Fruit fly (Drosophila melanogaster) whole organism, embryonic: ENCODE data around the gene LUBEL.

ENCODE experiments used
- Bdp1 ChIP-seq: fragments of 200-800 bp; sonication (Bioruptor generic); optimal IDR thresholded peaks from 3 replicates; lab custom pipeline; 2016; ENCODE audit warnings: missing biosample characterization, missing genetic modification characterization
- CG10267 ChIP-seq: fragments of 200-800 bp; sonication (Bioruptor generic); optimal IDR thresholded peaks from 2 replicates; lab custom pipeline; 2018; ENCODE audit warnings: missing biosample characterization, mild to moderate bottlenecking, missing genetic modification characterization, moderate library complexity
- CG10366 ChIP-seq: fragments of 200-800 bp; sonication (Bioruptor generic); IDR thresholded peaks from 2 replicates; pipeline ENCODE4 v1.3.6; 2022; ENCODE audit warnings: missing biosample characterization, missing genetic modification characterization
- CG11504 ChIP-seq: fragments of 200-800 bp; sonication (Bioruptor generic); optimal IDR thresholded peaks from 3 replicates; lab custom pipeline; 2019; ENCODE audit warnings: missing biosample characterization, mild to moderate bottlenecking, missing genetic modification characterization, moderate library complexity
- CG13123 ChIP-seq: fragments of 200-800 bp; sonication (Bioruptor generic); optimal IDR thresholded peaks from 2 replicates; lab custom pipeline; 2016; ENCODE audit warnings: missing biosample characterization, missing genetic modification characterization
- CG13775 ChIP-seq: fragments of 200-800 bp; sonication (Bioruptor generic); optimal IDR thresholded peaks from 3 replicates; lab custom pipeline; 2017; ENCODE audit warnings: missing biosample characterization, mild to moderate bottlenecking, missing genetic modification characterization
- CG14667 ChIP-seq: fragments of 200-800 bp; sonication (Bioruptor generic); IDR thresholded peaks from 2 replicates; pipeline ENCODE4 v1.3.6; 2022; ENCODE audit warnings: missing biosample characterization, missing genetic modification characterization
- CG15073 ChIP-seq: fragments of 200-800 bp; sonication (Bioruptor generic); optimal IDR thresholded peaks from 2 replicates; lab custom pipeline; 2016; ENCODE audit warnings: missing biosample characterization, missing genetic modification characterization
- CG1603 ChIP-seq: fragments of 200-800 bp; sonication (Bioruptor generic); optimal IDR thresholded peaks from 2 replicates; lab custom pipeline; 2019; ENCODE audit warnings: missing biosample characterization, mild to moderate bottlenecking, missing genetic modification characterization, moderate library complexity
- CG17328 ChIP-seq: fragments of 200-800 bp; sonication (Bioruptor generic); IDR thresholded peaks from 2 replicates; pipeline ENCODE4 v1.3.6; 2022; ENCODE audit warnings: missing biosample characterization, missing genetic modification characterization
- CG17568 ChIP-seq: fragments of 200-800 bp; sonication (Bioruptor generic); optimal IDR thresholded peaks from 2 replicates; lab custom pipeline; 2018; ENCODE audit warnings: missing biosample characterization, mild to moderate bottlenecking, missing genetic modification characterization, moderate library complexity
- CG17829 ChIP-seq: fragments of 200-800 bp; optimal IDR thresholded peaks from 2 replicates; lab custom pipeline; 2019; ENCODE audit warnings: missing biosample characterization, mild to moderate bottlenecking, missing genetic modification characterization, moderate library complexity
- CG2120 ChIP-seq: fragments of 200-800 bp; sonication (Bioruptor generic); optimal IDR thresholded peaks from 3 replicates; lab custom pipeline; 2016; ENCODE audit warnings: missing biosample characterization, missing genetic modification characterization
- CG33557 ChIP-seq: fragments of 200-800 bp; sonication (Bioruptor generic); optimal IDR thresholded peaks from 2 replicates; lab custom pipeline; 2019; ENCODE audit warnings: missing biosample characterization, mild to moderate bottlenecking, missing genetic modification characterization, moderate library complexity
- CG42726 ChIP-seq: fragments of 200-800 bp; sonication (Bioruptor generic); IDR thresholded peaks from 2 replicates; pipeline ENCODE4 v1.3.6; 2022; ENCODE audit warnings: missing biosample characterization, missing genetic modification characterization; ENCODE audit not compliant: partially characterized antibody
- CG4360 ChIP-seq: fragments of 200-800 bp; sonication (Bioruptor generic); IDR thresholded peaks from 2 replicates; pipeline ENCODE4 v1.3.6; 2022; ENCODE audit warnings: missing biosample characterization, missing genetic modification characterization
- CG4404 ChIP-seq: fragments of 200-800 bp; sonication (Bioruptor generic); IDR thresholded peaks from 2 replicates; pipeline ENCODE4 v1.3.6; 2022; ENCODE audit warnings: missing biosample characterization, missing genetic modification characterization
- CG6254 ChIP-seq: fragments of 200-800 bp; sonication (Bioruptor generic); optimal IDR thresholded peaks from 3 replicates; lab custom pipeline; 2017; ENCODE audit warnings: mild to moderate bottlenecking, missing biosample characterization, missing genetic modification reagents, missing genetic modification characterization
- CG8765 ChIP-seq: fragments of 200-800 bp; sonication (Bioruptor generic); IDR thresholded peaks from 2 replicates; pipeline ENCODE4 v1.3.6; 2022; ENCODE audit warnings: missing biosample characterization, missing genetic modification characterization
- Camta ChIP-seq: fragments of 200-800 bp; sonication (Bioruptor generic); optimal IDR thresholded peaks from 2 replicates; lab custom pipeline; 2016; ENCODE audit warnings: missing biosample characterization, missing genetic modification characterization
- Deaf1 ChIP-seq: fragments of 200-800 bp; optimal IDR thresholded peaks from 3 replicates; lab custom pipeline; 2019; ENCODE audit warnings: missing biosample characterization, mild to moderate bottlenecking, missing genetic modification characterization, moderate library complexity
- Elba2 ChIP-seq: fragments of 200-800 bp; sonication (Bioruptor generic); optimal IDR thresholded peaks from 3 replicates; lab custom pipeline; 2016; ENCODE audit warnings: missing biosample characterization, missing genetic modification characterization
- HLH3B ChIP-seq: fragments of 200-800 bp; sonication (Bioruptor generic); IDR thresholded peaks from 2 replicates; pipeline ENCODE4 v1.3.6; 2022; ENCODE audit warnings: missing biosample characterization, missing genetic modification characterization
- Hmr ChIP-seq: fragments of 200-800 bp; sonication (Bioruptor generic); optimal IDR thresholded peaks from 3 replicates; lab custom pipeline; 2017; ENCODE audit warnings: mild to moderate bottlenecking, missing biosample characterization, missing genetic modification reagents, missing genetic modification characterization
- Lhr ChIP-seq: fragments of 200-800 bp; sonication (Bioruptor generic); optimal IDR thresholded peaks from 3 replicates; lab custom pipeline; 2017; ENCODE audit warnings: mild to moderate bottlenecking, missing biosample characterization, missing genetic modification reagents, missing genetic modification characterization
- Mad ChIP-seq: fragments of 200-800 bp; sonication (Bioruptor generic); optimal IDR thresholded peaks from 2 replicates; lab custom pipeline; 2016; ENCODE audit warnings: missing biosample characterization, missing genetic modification characterization
- NFAT ChIP-seq: fragments of 200-800 bp; sonication (Bioruptor generic); IDR thresholded peaks from 2 replicates; pipeline ENCODE4 v1.3.6; 2022; ENCODE audit warnings: missing biosample characterization, missing genetic modification characterization
- Poxn ChIP-seq: fragments of 200-800 bp; sonication (Bioruptor generic); IDR thresholded peaks from 2 replicates; pipeline ENCODE4 v1.3.6; 2022; ENCODE audit warnings: missing biosample characterization, missing genetic modification characterization
- Spps ChIP-seq: fragments of 200-800 bp; sonication (Bioruptor generic); optimal IDR thresholded peaks from 2 replicates; lab custom pipeline; 2018; ENCODE audit warnings: missing biosample characterization, mild to moderate bottlenecking, missing genetic modification characterization
- TFAM ChIP-seq: fragments of 200-800 bp; sonication (Bioruptor generic); optimal IDR thresholded peaks from 2 replicates; lab custom pipeline; 2017; ENCODE audit warnings: missing biosample characterization, missing genetic modification characterization, inconsistent platforms
- aop ChIP-seq: fragments of 200-800 bp; sonication (Bioruptor generic); IDR thresholded peaks from 2 replicates; pipeline ENCODE4 v1.3.6; 2022; ENCODE audit warnings: missing biosample characterization, missing genetic modification characterization
- bbx ChIP-seq: fragments of 200-800 bp; sonication (Bioruptor generic); IDR thresholded peaks from 2 replicates; pipeline ENCODE4 v1.3.6; 2022; ENCODE audit warnings: missing biosample characterization, missing genetic modification characterization; ENCODE audit not compliant: partially characterized antibody
- bigmax ChIP-seq: fragments of 200-800 bp; sonication (Bioruptor generic); optimal IDR thresholded peaks from 2 replicates; lab custom pipeline; 2018; ENCODE audit warnings: missing biosample characterization, mild to moderate bottlenecking, missing genetic modification characterization
- bowl ChIP-seq: fragments of 200-800 bp; sonication (Bioruptor generic); IDR thresholded peaks from 2 replicates; pipeline ENCODE4 v1.3.6; 2022; ENCODE audit warnings: missing biosample characterization, missing genetic modification characterization
- dpn ChIP-seq, 2 experiments: fragments of 200-800 bp; sonication (Bioruptor generic); optimal IDR thresholded peaks; 3 replicates each; lab custom pipeline; 2016; ENCODE audit warnings: missing biosample characterization in 2 of 2, missing genetic modification characterization in 2 of 2
- eyg ChIP-seq: fragments of 200-800 bp; sonication (Bioruptor generic); optimal IDR thresholded peaks from 3 replicates; lab custom pipeline; 2016; ENCODE audit warnings: missing biosample characterization, missing genetic modification characterization
- gcm ChIP-seq: fragments of 200-800 bp; sonication (Bioruptor generic); optimal IDR thresholded peaks from 2 replicates; lab custom pipeline; 2019; ENCODE audit warnings: missing biosample characterization, mild to moderate bottlenecking, missing genetic modification characterization, moderate library complexity
- gsb-n ChIP-seq: fragments of 200-800 bp; sonication (Bioruptor generic); optimal IDR thresholded peaks from 3 replicates; lab custom pipeline; 2018; ENCODE audit warnings: missing biosample characterization, mild to moderate bottlenecking, missing genetic modification characterization
- her ChIP-seq: fragments of 200-800 bp; sonication (Bioruptor generic); optimal IDR thresholded peaks from 2 replicates; lab custom pipeline; 2016; ENCODE audit warnings: missing biosample characterization, missing genetic modification characterization
- peb ChIP-seq: fragments of 200-800 bp; sonication (Bioruptor generic); IDR thresholded peaks from 2 replicates; pipeline ENCODE4 v1.3.6; 2022; ENCODE audit warnings: missing biosample characterization, missing genetic modification characterization
- pita ChIP-seq: fragments of 200-800 bp; sonication (Bioruptor generic); optimal IDR thresholded peaks from 2 replicates; lab custom pipeline; 2017; ENCODE audit warnings: missing biosample characterization, mild to moderate bottlenecking, missing genetic modification characterization
- shn ChIP-seq: fragments of 200-800 bp; sonication (Bioruptor generic); optimal IDR thresholded peaks from 3 replicates; lab custom pipeline; 2016; ENCODE audit warnings: missing biosample characterization, missing genetic modification characterization
- sima ChIP-seq: fragments of 200-800 bp; sonication (Bioruptor generic); optimal IDR thresholded peaks from 2 replicates; lab custom pipeline; 2016; ENCODE audit warnings: missing biosample characterization, missing genetic modification characterization
- stc ChIP-seq: fragments of 200-800 bp; sonication (Bioruptor generic); IDR thresholded peaks from 2 replicates; pipeline ENCODE4 v1.3.6; 2022; ENCODE audit warnings: missing biosample characterization, missing genetic modification characterization
- stwl ChIP-seq: fragments of 200-800 bp; sonication (Bioruptor generic); optimal IDR thresholded peaks from 3 replicates; lab custom pipeline; 2018; ENCODE audit warnings: missing biosample characterization, mild to moderate bottlenecking, missing genetic modification characterization, moderate library complexity
- tap ChIP-seq: fragments of 200-800 bp; optimal IDR thresholded peaks from 3 replicates; lab custom pipeline; 2019; ENCODE audit warnings: missing biosample characterization, mild to moderate bottlenecking, missing genetic modification characterization, moderate library complexity
- ttk ChIP-seq: fragments of 200-800 bp; sonication (Bioruptor generic); IDR thresholded peaks from 2 replicates; pipeline ENCODE4 v2.1.2; 2022; ENCODE audit warnings: missing biosample characterization, missing genetic modification characterization
- zfh2 ChIP-seq: fragments of 200-800 bp; sonication (Bioruptor generic); optimal IDR thresholded peaks from 2 replicates; lab custom pipeline; 2016; ENCODE audit warnings: missing biosample characterization, missing genetic modification characterization

LUBEL gene

DNA sequence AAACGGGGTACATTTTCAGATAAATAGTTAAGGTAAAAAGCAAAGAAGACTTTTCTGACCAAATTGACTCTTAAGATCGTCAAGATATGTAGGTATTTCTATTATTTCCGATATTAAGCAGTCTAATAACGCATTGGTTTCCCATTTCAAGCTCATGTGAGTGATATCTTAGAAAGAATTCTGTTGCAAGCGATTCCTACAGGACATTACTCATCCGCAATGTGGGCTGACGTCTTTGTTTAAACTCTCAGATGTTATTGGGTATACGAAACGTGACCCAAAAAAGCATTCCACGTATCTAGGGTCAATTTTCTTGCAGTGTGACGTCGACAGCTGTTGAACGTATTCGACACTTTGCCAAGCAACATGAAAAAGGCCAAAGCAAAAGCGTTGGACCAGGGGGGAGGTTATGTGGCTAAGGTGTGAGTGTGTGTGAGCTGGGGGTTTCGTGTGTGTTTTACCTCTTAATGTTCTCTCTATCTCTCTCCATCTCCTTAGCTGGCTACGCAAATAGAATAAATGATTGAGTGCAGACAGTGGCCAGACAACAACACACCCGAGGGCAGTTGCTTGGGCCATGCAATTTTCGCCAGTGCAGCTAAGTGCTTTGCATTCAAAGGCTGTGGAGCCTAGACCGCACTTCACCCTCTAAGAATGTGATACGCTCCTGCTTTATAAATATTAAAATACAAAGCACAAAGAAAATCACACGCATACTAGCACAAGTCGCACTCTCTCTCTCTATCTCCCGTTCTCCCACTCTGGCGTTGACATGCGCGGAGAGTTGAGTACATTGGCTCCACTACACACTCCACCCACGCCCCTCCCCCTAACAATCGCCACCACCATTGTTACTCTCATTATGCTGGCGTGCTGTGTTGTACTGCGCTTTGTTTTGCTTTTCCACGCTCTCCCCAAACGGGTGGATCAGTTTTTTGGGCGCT lies 14.7 kb upstream of the LUBEL start (continued):
- peak; percentile 83 for TF ChIP-seq CG6254 (GFP tag; lab: Kevin White, UChicago)
- no peak for TF ChIP-seq bbx
- peak; percentile 34; the same call in 1 of the 2 replicates for TF ChIP-seq CG8765 (GFP tag; lab: Robert Waterston, UW)
- peak; percentile 9; the same call in 1 of the 2 replicates for TF ChIP-seq bowl (GFP tag; lab: Robert Waterston, UW)
- TF ChIP-seq sima (GFP tag; lab: Kevin White, UChicago), result peak; percentile 88
- peak; percentile 97 for TF ChIP-seq zfh2 (GFP tag; lab: Kevin White, UChicago)
- peak; percentile 6; the same call in 1 of the 2 replicates for TF ChIP-seq CG42726 (GFP tag; lab: Robert Waterston, UW)
- TF ChIP-seq her (GFP tag; lab: Kevin White, UChicago), result peak; percentile 94
- TF ChIP-seq CG10366 (GFP tag; lab: Robert Waterston, UW), result peak; percentile 80
- peak; percentile 91 for TF ChIP-seq tap (tag; lab: Kevin White, UChicago)
- peak; percentile 41; the same call in 1 of the 2 replicates for TF ChIP-seq CG4360 (GFP tag; lab: Robert Waterston, UW)
- peak; percentile 97 for TF ChIP-seq eyg
- TF ChIP-seq Hmr (GFP tag; lab: Kevin White, UChicago), result peak; percentile 96
- peak; percentile 67 for TF ChIP-seq stc (GFP tag; lab: Robert Waterston, UW)
- peak; percentile 81 for TF ChIP-seq NFAT (GFP tag; lab: Robert Waterston, UW)
- TF ChIP-seq Camta (GFP tag; lab: Kevin White, UChicago), result peak; percentile 97
- TF ChIP-seq CG2120 (GFP tag; lab: Kevin White, UChicago), result peak; percentile 97
- TF ChIP-seq Poxn (GFP tag; lab: Robert Waterston, UW), result peak; percentile 73
- TF ChIP-seq CG14667, result peak; percentile 81
- TF ChIP-seq CG15073, result peak; percentile 61
- TF ChIP-seq CG17829 (tag; lab: Kevin White, UChicago), result peak; percentile 94
- peak; percentile 95 to 98 for TF ChIP-seq dpn (GFP tag; optimal IDR thresholded peaks at IDR 0.05; lab: Kevin White, UChicago)
- TF ChIP-seq gsb-n, result peak; percentile 89
- TF ChIP-seq ttk (GFP tag; lab: Robert Waterston, UW), result peak; percentile 74
- TF ChIP-seq peb (GFP tag; lab: Robert Waterston, UW), result peak; percentile 67
- TF ChIP-seq shn, result peak; percentile 97
- no peak for TF ChIP-seq stwl (tag; lab: Kevin White, UChicago)
- no peak for TF ChIP-seq bigmax (GFP tag; lab: Kevin White, UChicago)
- peak; percentile 52 for TF ChIP-seq CG17328 (GFP tag; lab: Robert Waterston, UW)
- peak; percentile 75 for TF ChIP-seq Deaf1
- peak; percentile 82 for TF ChIP-seq Lhr (GFP tag; lab: Kevin White, UChicago)
- peak; percentile 98 for TF ChIP-seq CG11504 (tag; lab: Kevin White, UChicago)
- no peak for TF ChIP-seq pita (GFP tag; lab: Kevin White, UChicago)
- TF ChIP-seq CG33557 (GFP tag; lab: Kevin White, UChicago), result peak; percentile 87
- TF ChIP-seq gcm (GFP tag; lab: Kevin White, UChicago), result peak; percentile 86
- peak; percentile 72 for TF ChIP-seq TFAM
- TF ChIP-seq HLH3B (GFP tag; lab: Robert Waterston, UW), result peak; percentile 82
- TF ChIP-seq CG13775, result peak; percentile 97
- peak; percentile 78 for TF ChIP-seq Spps (tag; lab: Kevin White, UChicago)
- peak; percentile 92 for TF ChIP-seq Mad
- TF ChIP-seq aop (GFP tag; lab: Robert Waterston, UW), result no peak; the same call in 1 of the 2 replicates
- TF ChIP-seq CG17568 (GFP tag; lab: Kevin White, UChicago), result peak; percentile 87
- peak; percentile 82 for TF ChIP-seq Bdp1 (GFP tag; lab: Kevin White, UChicago)
- TF ChIP-seq Elba2 (GFP tag; lab: Kevin White, UChicago), result peak; percentile 32
- TF ChIP-seq CG4404 (GFP tag; lab: Robert Waterston, UW), result peak; percentile 86
- peak; percentile 87 for TF ChIP-seq CG10267 (tag; lab: Kevin White, UChicago)
- peak; percentile 90 for TF ChIP-seq CG13123
- TF ChIP-seq CG1603 (tag; lab: Kevin White, UChicago), result peak; percentile 78
